Worm (Caenorhabditis elegans): ENCODE measurements around the gene npp-20.

Gene npp-20

ce11 chrIV:1496017-1496678, at the start of gene npp-20:
Gene npp-20, minus strand, starts transcription at chrIV:1496022.
- TF ChIP-seq rbr-2 (tag; optimal IDR thresholded peaks at IDR 0.05) (peak; percentile 40), nhr-102 (tag; optimal IDR thresholded peaks at IDR 0.05) (peak; percentile 41), nhr-28 (tag; optimal IDR thresholded peaks at IDR 0.05) (peak; percentile 62), lin-38 (GFP tag; IDR thresholded peaks at IDR 0.05) (peak; percentile 62), zip-2 (tag; optimal IDR thresholded peaks at IDR 0.05) (no peak), T20F7.1 (GFP tag; optimal IDR thresholded peaks at IDR 0.05) (peak; percentile 57), nhr-11 (tag; optimal IDR thresholded peaks at IDR 0.05) (peak; percentile 1), T26A8.4 (GFP tag; IDR thresholded peaks at IDR 0.05) (0 out of 2 replicates have a peak, but pooled peaks have one; percentile 20), lsy-2 (tag; optimal IDR thresholded peaks at IDR 0.05) (peak in 1 of 2 experiments; percentile 68), Y105C5A.15 (GFP tag; IDR thresholded peaks at IDR 0.05) (no peak), lin-13 (GFP tag; optimal IDR thresholded peaks at IDR 0.05) (peak; percentile 15), ceh-62 (tag; optimal IDR thresholded peaks at IDR 0.05) (no peak), unc-62 (GFP tag; optimal IDR thresholded peaks at IDR 0.05 in 1 of 2) (peak in 1 of 2 experiments; percentile 75), unc-62 (tag; optimal IDR thresholded peaks at IDR 0.05) (no peak), hmg-1.1 (GFP tag; IDR thresholded peaks at IDR 0.05) (peak; percentile 56), dve-1 (tag; optimal IDR thresholded peaks at IDR 0.05; ENCODE audit: insufficient read depth) (peak; percentile 53), zfp-3 (GFP tag; conservative IDR thresholded peaks at IDR 0.05) (0 out of 2 replicates have a peak, but pooled peaks have one; percentile 35), mes-2 (tag; optimal IDR thresholded peaks at IDR 0.05; ENCODE audit: poor library complexity, severe bottlenecking) (peak; percentile 64), aha-1 (tag) (peak; percentile 99), dmd-6 (GFP tag; IDR thresholded peaks at IDR 0.05) (peak; percentile 22; the same call in 1 of the 2 replicates), nhr-48 (tag; optimal IDR thresholded peaks at IDR 0.05) (no peak), hlh-11 (tag; optimal IDR thresholded peaks at IDR 0.05) (peak; percentile 43), zag-1 (tag; optimal IDR thresholded peaks at IDR 0.05) (no peak), hlh-30 (tag; optimal IDR thresholded peaks at IDR 0.05; ENCODE audit: insufficient read depth) (peak; percentile 62), mep-1 (tag; optimal IDR thresholded peaks at IDR 0.05) (peak; percentile 29), F44E2.7 (GFP tag; IDR thresholded peaks at IDR 0.05) (no peak), php-3 (GFP tag; IDR thresholded peaks at IDR 0.05) (peak; percentile 52; the same call in 1 of the 2 replicates), mdl-1 (tag; optimal IDR thresholded peaks at IDR 0.05) (no peak), daf-16 (GFP tag; optimal IDR thresholded peaks at IDR 0.05) (no peak), daf-16 (tag; optimal IDR thresholded peaks at IDR 0.05) (peak; percentile 21), dpl-1 (GFP tag; optimal IDR thresholded peaks at IDR 0.05) (peak; percentile 70), R02D3.7 (tag; optimal IDR thresholded peaks at IDR 0.05) (no peak), fos-1 (tag; optimal IDR thresholded peaks at IDR 0.05) (no peak), jun-1 (tag; optimal IDR thresholded peaks at IDR 0.05) (no peak), duxl-1 (tag; optimal IDR thresholded peaks at IDR 0.05; ENCODE audit: poor library complexity) (peak; percentile 59), mxl-2 (GFP tag; conservative IDR thresholded peaks at IDR 0.05) (no peak), ctbp-1 (GFP tag; IDR thresholded peaks at IDR 0.05) (no peak)

ce11 chrIV:1536316-1536715, 40.5 kb upstream of the npp-20 start, which contains the start of gene K03H6.5:
Gene K03H6.5, minus strand, starts transcription at chrIV:1536416.
- TF ChIP-seq spr-3 (GFP tag; optimal IDR thresholded peaks at IDR 0.05) (no peak), jun-1 (tag; optimal IDR thresholded peaks at IDR 0.05) (no peak), daf-12 (tag; optimal IDR thresholded peaks at IDR 0.05) (no peak), lin-39 (tag; optimal IDR thresholded peaks at IDR 0.05) (no peak), Y48G9A.11 (GFP tag; IDR thresholded peaks at IDR 0.05) (no peak), ama-1 (optimal IDR thresholded peaks at IDR 0.05) (no peak), cey-2 (tag; optimal IDR thresholded peaks at IDR 0.05; ENCODE audit: borderline replicate concordance, insufficient read depth) (no peak), F44E2.7 (GFP tag; IDR thresholded peaks at IDR 0.05) (no peak), sdz-12 (GFP tag; optimal IDR thresholded peaks at IDR 0.05) (no peak), hif-1 (tag; optimal IDR thresholded peaks at IDR 0.05) (no peak), nhr-76 (tag; optimal IDR thresholded peaks at IDR 0.05) (no peak), lin-29 (GFP tag; IDR thresholded peaks at IDR 0.05) (no peak), daf-8 (GFP tag; IDR thresholded peaks at IDR 0.05) (no peak)

All from whole organism, L4 larva.